Fruit fly (Drosophila melanogaster) Kc167 (cell line): ENCODE measurements around the gene Sgsf.

Source experiments
- Sin3A ChIP-seq: fragments of >200 bp; optimal IDR thresholded peaks from 2 replicates; lab custom pipeline; 2018; ENCODE audit warnings: missing external identifiers
- psq ChIP-seq: fragments of >200 bp; optimal IDR thresholded peaks from 2 replicates; lab custom pipeline; 2017; ENCODE audit warnings: missing external identifiers

- TF ChIP-seq Sin3A (lab: Kevin White, UChicago), result no peak
- TF ChIP-seq psq (lab: Kevin White, UChicago), result no peak
Measured at dm6 chr3R:12381130-12381700, 39.7 kb downstream of the Sgsf start.
